Worm (Caenorhabditis elegans): Measurements from ENCODE around the gene T27D12.1.

- TF ChIP-seq lag-1 (GFP tag; IDR thresholded peaks at IDR 0.05) (no peak), dox-1 (GFP tag; IDR thresholded peaks at IDR 0.05) (no peak), dpl-1 (GFP tag; optimal IDR thresholded peaks at IDR 0.05) (no peak), lsy-27 (tag; optimal IDR thresholded peaks at IDR 0.05; ENCODE audit: borderline replicate concordance, insufficient read depth) (no peak), snpc-3.4 (tag; optimal IDR thresholded peaks at IDR 0.05) (no peak), nhr-80 (tag; optimal IDR thresholded peaks at IDR 0.05) (peak; percentile 31), nhr-27 (tag; optimal IDR thresholded peaks at IDR 0.05) (no peak)
Measured at ce11 chrII:11830601-11831000, 11.8 kb upstream of the T27D12.1 start.
